Fruit fly (Drosophila melanogaster) whole organism, adult: ENCODE results near the gene CG14036.
A peak's percentile ranks its signal among the peaks of the same experiment; 100 is the strongest.

ENCODE experiments used
- CG11617 ChIP-seq: fragments of 200-800 bp; sonication (Bioruptor generic); optimal IDR thresholded peaks from 2 replicates; lab custom pipeline; 2017; ENCODE audit warnings: mild to moderate bottlenecking, missing biosample characterization, missing genetic modification reagents, missing genetic modification characterization
- CG12768 ChIP-seq: fragments of 200-800 bp; sonication (Bioruptor generic); optimal IDR thresholded peaks from 2 replicates; lab custom pipeline; 2017; ENCODE audit warnings: missing biosample characterization, missing genetic modification characterization, mild to moderate bottlenecking, moderate library complexity, missing genetic modification reagents
- CG14711 ChIP-seq: fragments of 200-800 bp; sonication (Bioruptor generic); optimal IDR thresholded peaks from 2 replicates; lab custom pipeline; 2018; ENCODE audit warnings: missing biosample characterization, mild to moderate bottlenecking, missing genetic modification characterization, moderate library complexity
- CG1620 ChIP-seq: fragments of 200-800 bp; sonication (Bioruptor generic); optimal IDR thresholded peaks from 2 replicates; lab custom pipeline; 2016; ENCODE audit warnings: missing biosample characterization, missing genetic modification characterization
- CG33017 ChIP-seq: fragments of 200-800 bp; sonication (Bioruptor generic); optimal IDR thresholded peaks from 2 replicates; lab custom pipeline; 2018; ENCODE audit warnings: missing biosample characterization, mild to moderate bottlenecking, missing genetic modification characterization, moderate library complexity
- CG5204 ChIP-seq: fragments of 200-800 bp; sonication (Bioruptor generic); optimal IDR thresholded peaks from 2 replicates; lab custom pipeline; 2016; ENCODE audit warnings: missing biosample characterization, missing genetic modification characterization
- CG7045 ChIP-seq: fragments of 200-800 bp; sonication (Bioruptor generic); optimal IDR thresholded peaks from 2 replicates; lab custom pipeline; 2017; ENCODE audit warnings: missing biosample characterization, mild to moderate bottlenecking, missing genetic modification characterization
- CG7101 ChIP-seq: fragments of 200-800 bp; sonication (Bioruptor generic); optimal IDR thresholded peaks from 2 replicates; lab custom pipeline; 2018; ENCODE audit warnings: missing biosample characterization, mild to moderate bottlenecking, missing genetic modification characterization, moderate library complexity
- Clk ChIP-seq: fragments of 200-800 bp; sonication (Bioruptor generic); optimal IDR thresholded peaks from 2 replicates; lab custom pipeline; 2017; ENCODE audit warnings: missing biosample characterization, missing genetic modification characterization
- Crg-1 ChIP-seq: fragments of 200-800 bp; sonication (Bioruptor generic); optimal IDR thresholded peaks from 2 replicates; lab custom pipeline; 2016; ENCODE audit warnings: missing biosample characterization, missing genetic modification characterization
- Hr96 ChIP-seq: fragments of 200-800 bp; sonication (Bioruptor generic); optimal IDR thresholded peaks from 2 replicates; lab custom pipeline; 2016; ENCODE audit warnings: missing biosample characterization, missing genetic modification characterization
- Mnt ChIP-seq: fragments of 200-800 bp; sonication (Bioruptor generic); optimal IDR thresholded peaks from 2 replicates; lab custom pipeline; 2016; ENCODE audit warnings: missing biosample characterization, mild to moderate bottlenecking, missing genetic modification characterization
- bab1 ChIP-seq: fragments of 200-800 bp; sonication (Bioruptor generic); optimal IDR thresholded peaks from 3 replicates; lab custom pipeline; 2019; ENCODE audit warnings: missing biosample characterization, mild to moderate bottlenecking, missing genetic modification characterization, moderate library complexity
- cic ChIP-seq: fragments of 200-800 bp; sonication (Bioruptor generic); optimal IDR thresholded peaks from 2 replicates; lab custom pipeline; 2017; ENCODE audit warnings: missing biosample characterization, mild to moderate bottlenecking, missing genetic modification characterization, moderate library complexity
- cnc ChIP-seq, 2 experiments: fragments of >200 bp; optimal IDR thresholded peaks; 2 replicates each; lab custom pipeline; 2017
- kay ChIP-seq: fragments of 200-800 bp; sonication (Bioruptor generic); peaks from one replicate; lab custom pipeline; 2016; ENCODE audit warnings: missing biosample characterization, missing genetic modification characterization, borderline replicate concordance
- ovo ChIP-seq: fragments of 200-800 bp; sonication (Bioruptor generic); optimal IDR thresholded peaks from 2 replicates; lab custom pipeline; 2016; ENCODE audit warnings: missing biosample characterization, missing genetic modification characterization
- pad ChIP-seq: fragments of 200-800 bp; sonication (Bioruptor generic); optimal IDR thresholded peaks from 3 replicates; lab custom pipeline; 2017; ENCODE audit warnings: missing biosample characterization, missing genetic modification characterization, mild to moderate bottlenecking, moderate library complexity, missing genetic modification reagents
- tj ChIP-seq: fragments of 200-800 bp; sonication (Bioruptor generic); optimal IDR thresholded peaks from 3 replicates; lab custom pipeline; 2017; ENCODE audit warnings: missing biosample characterization, mild to moderate bottlenecking, missing genetic modification characterization, moderate library complexity
- toe ChIP-seq: fragments of 200-800 bp; sonication (Bioruptor generic); optimal IDR thresholded peaks from 2 replicates; lab custom pipeline; 2016; ENCODE audit warnings: missing biosample characterization, missing genetic modification characterization

The CG14036 gene

DNA sequence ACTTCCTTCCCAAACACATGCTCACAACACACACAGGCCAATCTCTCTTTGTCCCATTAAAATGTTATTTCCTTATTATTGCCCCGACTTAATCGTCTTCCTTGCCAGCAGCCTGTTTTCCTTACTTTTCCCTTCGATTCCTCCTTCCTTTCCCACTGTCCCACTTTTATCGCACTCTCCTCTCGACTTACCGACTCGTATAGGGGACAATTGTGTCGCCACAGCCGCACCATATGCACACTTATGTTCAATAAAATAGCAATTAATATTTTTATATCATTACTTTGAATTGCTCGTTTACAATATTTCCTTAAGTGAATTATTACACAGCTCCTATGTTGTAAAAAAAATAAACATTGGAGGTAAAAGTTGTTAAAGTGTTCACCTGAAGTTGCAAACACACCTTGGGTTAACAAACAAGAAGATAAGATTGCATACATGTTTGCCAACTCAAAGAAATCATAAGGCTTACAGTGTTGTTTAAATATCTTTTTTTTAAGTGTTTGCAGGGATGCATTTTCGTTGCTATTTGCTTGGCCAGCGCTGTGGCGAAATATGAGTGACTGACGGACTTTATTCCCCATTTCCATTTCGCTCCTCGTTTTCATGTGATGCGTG, 32.2 kb upstream of the CG14036 start:
- TF ChIP-seq ovo (GFP tag; lab: Kevin White, UChicago) (no peak), pad (GFP tag; lab: Kevin White, UChicago) (peak; percentile 25), toe (GFP tag; lab: Kevin White, UChicago) (no peak), CG7101 (tag; lab: Kevin White, UChicago) (peak; percentile 47), CG11617 (GFP tag; lab: Kevin White, UChicago) (peak; percentile 35), Clk (GFP tag; lab: Kevin White, UChicago) (no peak), kay (GFP tag; lab: Kevin White, UChicago) (peak; percentile 24), cic (GFP tag; lab: Kevin White, UChicago) (no peak), cnc (optimal IDR thresholded peaks at IDR 0.05; lab: Kevin White, UChicago) (no peak), bab1 (GFP tag; lab: Kevin White, UChicago) (peak; percentile 74), CG1620 (GFP tag; lab: Kevin White, UChicago) (no peak), CG14711 (tag; lab: Kevin White, UChicago) (peak; percentile 49), CG33017 (tag; lab: Kevin White, UChicago) (no peak), CG5204 (no peak), Crg-1 (GFP tag; lab: Kevin White, UChicago) (peak; percentile 30), CG12768 (GFP tag; lab: Kevin White, UChicago) (no peak), Hr96 (GFP tag; lab: Kevin White, UChicago) (peak; percentile 35), tj (GFP tag; lab: Kevin White, UChicago) (peak; percentile 9), Mnt (GFP tag; lab: Kevin White, UChicago) (no peak), CG7045 (GFP tag; lab: Kevin White, UChicago) (no peak)

DNA sequence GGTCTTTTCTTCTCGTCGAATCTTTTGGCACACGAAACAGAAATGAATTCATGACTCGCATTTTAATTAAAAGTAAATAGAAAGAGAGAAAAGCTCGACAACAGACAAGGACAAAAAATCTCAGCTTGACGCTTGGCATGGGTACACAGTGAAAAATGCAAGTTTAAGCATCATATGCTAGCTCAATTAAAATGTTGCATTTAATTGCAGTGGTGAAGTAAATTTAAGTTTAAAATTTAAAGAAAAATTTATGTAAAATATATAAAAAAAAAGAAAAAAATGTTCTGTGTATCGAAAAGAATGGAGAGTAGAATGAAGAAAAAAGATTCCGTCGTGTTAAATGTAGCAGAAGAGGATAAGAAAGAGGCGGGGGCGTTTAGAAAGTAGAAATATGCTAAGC, 30.7 kb upstream of the CG14036 start:
- TF ChIP-seq Clk (GFP tag; lab: Kevin White, UChicago), result no peak
- TF ChIP-seq bab1 (GFP tag; lab: Kevin White, UChicago), result peak; percentile 46

DNA sequence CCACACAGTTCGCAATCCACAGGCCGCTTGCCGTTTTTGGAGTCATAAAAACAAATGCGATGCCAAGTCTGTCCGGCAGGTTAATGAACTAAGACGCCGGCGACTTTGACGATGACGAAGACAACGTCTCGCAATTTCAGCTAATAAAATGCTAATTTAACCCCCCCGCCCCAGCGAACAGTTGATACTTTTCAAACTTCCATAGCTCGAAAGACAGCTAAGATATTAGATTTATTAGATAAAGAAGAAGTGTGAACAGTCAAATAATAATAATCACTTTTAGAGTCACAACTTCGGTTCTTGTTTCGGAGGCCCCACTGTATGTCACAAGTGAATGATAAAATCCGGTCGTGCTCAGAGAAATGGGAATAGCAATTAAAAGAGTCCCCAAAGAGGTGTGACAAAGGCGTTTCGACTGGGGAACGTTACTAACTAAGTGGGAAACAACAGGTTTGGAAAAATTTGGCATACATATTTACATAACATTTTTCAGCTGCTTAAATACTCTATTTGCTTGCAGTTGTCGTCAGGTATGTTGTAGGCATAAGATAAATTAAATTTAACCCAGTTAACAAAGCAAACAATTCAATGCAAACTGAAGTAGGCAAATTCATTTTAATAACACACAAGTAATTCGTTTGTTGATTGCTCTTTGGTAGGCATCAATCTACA, 29.9 kb upstream of the CG14036 start:
- peak; percentile 3 for TF ChIP-seq kay (GFP tag; lab: Kevin White, UChicago)
- TF ChIP-seq tj (GFP tag; lab: Kevin White, UChicago), result no peak
- no peak for TF ChIP-seq CG12768 (GFP tag; lab: Kevin White, UChicago)
- no peak for TF ChIP-seq CG33017 (tag; lab: Kevin White, UChicago)

DNA sequence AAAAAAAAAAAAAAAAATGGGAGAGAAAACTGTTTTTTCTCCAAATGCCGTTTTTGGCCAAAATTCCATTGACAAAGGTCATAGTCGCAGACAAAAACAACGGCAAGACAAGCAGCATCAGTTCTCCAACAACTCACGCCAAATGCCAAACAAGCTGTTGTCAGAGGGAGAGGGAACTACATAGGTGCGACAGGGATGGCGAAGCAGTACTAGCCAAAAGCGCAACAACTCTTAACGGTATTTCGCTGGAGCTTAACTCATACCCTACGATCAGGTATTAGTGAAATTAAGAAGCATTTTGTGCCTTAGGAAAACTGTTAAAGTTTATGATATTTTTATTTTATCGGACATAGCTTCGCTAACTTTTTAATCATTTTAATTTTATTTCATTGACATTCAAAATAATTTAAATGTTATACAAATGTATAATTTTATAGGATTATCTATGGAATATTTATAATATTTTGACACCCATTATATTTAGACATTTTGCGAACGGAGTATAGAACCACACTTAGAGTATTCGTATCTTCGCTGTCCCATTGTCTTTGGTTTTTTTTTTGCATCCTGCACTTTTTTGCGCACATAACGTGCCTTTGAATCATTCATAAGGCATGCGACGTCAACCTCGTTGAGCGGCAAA, 25.5 kb upstream of the CG14036 start:
- peak; percentile 48 for TF ChIP-seq CG14711 (tag; lab: Kevin White, UChicago)
- TF ChIP-seq CG12768 (GFP tag; lab: Kevin White, UChicago), result no peak
- no peak for TF ChIP-seq bab1 (GFP tag; lab: Kevin White, UChicago)
- TF ChIP-seq CG7045 (GFP tag; lab: Kevin White, UChicago), result peak; percentile 26
- no peak for TF ChIP-seq toe (GFP tag; lab: Kevin White, UChicago)
- TF ChIP-seq kay (GFP tag; lab: Kevin White, UChicago), result peak; percentile 9
- TF ChIP-seq ovo (GFP tag; lab: Kevin White, UChicago), result peak; percentile 85
- TF ChIP-seq pad (GFP tag; lab: Kevin White, UChicago), result peak; percentile 70

DNA sequence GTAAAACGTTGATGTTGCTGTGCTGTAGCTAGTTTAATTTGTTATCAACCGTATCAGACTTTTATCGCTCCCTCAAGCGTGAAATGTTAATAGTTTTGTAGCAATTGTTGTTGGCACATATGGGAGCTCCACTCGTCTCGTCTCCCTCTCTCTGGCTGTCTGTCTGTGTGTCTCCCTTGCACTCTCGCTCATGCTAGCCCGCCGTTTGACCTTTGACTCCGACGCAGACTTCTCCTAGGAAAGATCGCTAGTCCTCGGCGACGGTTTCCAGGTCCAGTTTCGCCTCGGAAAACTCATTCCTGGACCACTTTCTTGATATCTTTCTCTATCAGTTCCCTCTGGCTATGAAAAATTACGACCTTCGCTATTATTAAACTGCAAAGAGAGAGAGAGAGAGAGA, 24.4 kb upstream of the CG14036 start:
- no peak for TF ChIP-seq CG12768 (GFP tag; lab: Kevin White, UChicago)
- TF ChIP-seq CG7101 (tag; lab: Kevin White, UChicago), result no peak
- no peak for TF ChIP-seq CG33017 (tag; lab: Kevin White, UChicago)
- TF ChIP-seq bab1 (GFP tag; lab: Kevin White, UChicago), result no peak
- TF ChIP-seq cnc (optimal IDR thresholded peaks at IDR 0.05; lab: Kevin White, UChicago), result no peak

DNA sequence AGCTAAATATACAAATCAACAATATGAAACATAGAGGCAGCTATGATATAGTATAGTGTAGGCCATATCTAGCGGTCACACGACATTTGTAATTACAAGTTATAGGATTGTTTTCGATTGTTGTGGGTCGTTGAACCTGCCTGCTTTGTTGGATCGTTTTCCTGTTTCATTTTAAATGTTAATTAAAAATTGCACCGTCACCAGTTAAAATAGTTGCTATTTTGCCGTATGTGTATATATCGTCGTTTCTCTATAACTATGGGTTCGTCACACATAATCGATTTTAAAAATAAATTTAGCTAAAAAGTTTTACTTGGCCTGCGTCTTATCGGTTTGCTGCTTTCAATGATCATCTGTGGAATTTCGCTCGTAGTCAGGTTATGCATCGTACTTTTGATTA, 17.5 kb upstream of the CG14036 start:
- TF ChIP-seq tj (GFP tag; lab: Kevin White, UChicago) (peak; percentile 2), CG5204 (no peak), CG7045 (GFP tag; lab: Kevin White, UChicago) (no peak), Clk (GFP tag; lab: Kevin White, UChicago) (no peak), kay (GFP tag; lab: Kevin White, UChicago) (peak; percentile 64), CG11617 (GFP tag; lab: Kevin White, UChicago) (no peak), cnc (optimal IDR thresholded peaks at IDR 0.05; lab: Kevin White, UChicago) (no peak), CG1620 (GFP tag; lab: Kevin White, UChicago) (no peak)
